Worm (Caenorhabditis elegans): ENCODE measurements around the gene gei-13.

ce11 chrIII:9678819-9679218, 41.9 kb upstream of the gei-13 start, which contains the start of gene ugt-60:
- no peak for TF ChIP-seq ceh-9 (tag; optimal IDR thresholded peaks at IDR 0.05)
- no peak for TF ChIP-seq ttx-3 (tag; optimal IDR thresholded peaks at IDR 0.05)
- TF ChIP-seq pha-4 (tag; optimal IDR thresholded peaks at IDR 0.05), result no peak
- TF ChIP-seq che-1 (tag; optimal IDR thresholded peaks at IDR 0.05), result no peak
- TF ChIP-seq rnt-1 (tag; optimal IDR thresholded peaks at IDR 0.05), result no peak
- TF ChIP-seq elt-4 (tag; optimal IDR thresholded peaks at IDR 0.05), result no peak
